Worm (Caenorhabditis elegans): ENCODE measurements around the gene nspc-20.

DNA sequence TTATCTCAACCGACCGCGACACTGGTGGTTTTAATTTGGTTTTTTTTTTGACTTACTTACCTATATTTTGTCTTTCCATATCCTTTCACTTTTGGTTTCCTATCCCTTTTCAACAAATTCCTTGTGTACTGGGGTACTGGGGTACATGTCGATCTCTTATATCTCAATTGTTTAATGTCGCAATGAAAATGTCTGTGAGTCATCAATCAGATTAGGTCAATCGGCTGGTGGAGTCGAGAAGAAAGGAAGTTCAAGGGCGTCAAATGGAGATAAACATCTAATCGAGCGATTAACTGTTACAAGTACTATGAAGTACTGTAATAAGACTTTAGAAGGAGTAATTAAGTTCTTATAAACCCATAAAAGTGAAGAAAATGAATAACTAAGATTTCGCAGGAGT lies 45.9 kb upstream of the nspc-20 start:
- TF ChIP-seq unc-3 (GFP tag; conservative IDR thresholded peaks at IDR 0.05) (no peak), unc-3 (tag; optimal IDR thresholded peaks at IDR 0.05) (no peak), ceh-14 (tag; optimal IDR thresholded peaks at IDR 0.05) (no peak), fkh-6 (tag; optimal IDR thresholded peaks at IDR 0.05) (no peak), pha-4 (tag; optimal IDR thresholded peaks at IDR 0.05) (no peak), nhr-11 (tag; optimal IDR thresholded peaks at IDR 0.05) (no peak)
